Fruit fly (Drosophila melanogaster) Kc167 (cell line): Measurements from ENCODE around the gene CG43680.

ENCODE experiments used
- Myc ChIP-seq: fragments of >200 bp; optimal IDR thresholded peaks from 2 replicates; lab custom pipeline; 2017; ENCODE audit warnings: missing external identifiers
- h ChIP-seq: fragments of >200 bp; optimal IDR thresholded peaks from 3 replicates; lab custom pipeline; 2018; ENCODE audit warnings: missing external identifiers
- insv ChIP-seq: fragments of >200 bp; optimal IDR thresholded peaks from 3 replicates; lab custom pipeline; 2018; ENCODE audit warnings: missing external identifiers

DNA sequence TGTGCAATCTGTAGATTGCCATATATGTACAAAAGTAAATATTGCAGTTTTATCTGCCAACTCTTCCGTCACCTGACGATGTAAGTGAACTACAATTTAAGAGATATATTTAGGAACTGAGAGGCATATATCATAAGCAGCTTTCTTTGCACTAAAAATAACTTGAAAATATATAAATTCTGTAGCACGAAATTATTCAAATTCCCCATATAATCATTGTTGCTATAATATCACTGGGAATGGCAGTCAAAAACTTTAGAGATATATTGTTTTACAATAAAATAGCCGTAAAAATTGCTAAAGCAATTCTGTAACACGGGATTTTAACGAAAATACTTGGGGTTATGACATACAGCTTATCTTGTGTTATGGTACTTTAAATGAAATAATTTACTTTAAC is 1.8 kb downstream of the CG43680 start, which contains the start of gene CG43679:
- TF ChIP-seq Myc (lab: Kevin White, UChicago), result no peak
- no peak for TF ChIP-seq h (lab: Kevin White, UChicago)
- TF ChIP-seq insv, result no peak
